Worm (Caenorhabditis elegans): ENCODE results near the gene K09D9.1.

K09D9.1 gene

ce11 chrV:4047541-4047940 is 22.7 kb downstream of the K09D9.1 start, which contains the start of gene srh-169:
TSS of gene srh-169 (plus strand) at chrV:4047841.
- no peak for TF ChIP-seq tab-1 (GFP tag; IDR thresholded peaks at IDR 0.05)
- no peak for TF ChIP-seq cog-1 (tag; optimal IDR thresholded peaks at IDR 0.05)
- TF ChIP-seq ref-1 (GFP tag; conservative IDR thresholded peaks at IDR 0.05) = no peak
- TF ChIP-seq med-1 (GFP tag; optimal IDR thresholded peaks at IDR 0.05; ENCODE audit: insufficient read depth) = no peak
- TF ChIP-seq klf-2 (GFP tag; conservative IDR thresholded peaks at IDR 0.05) = no peak
- TF ChIP-seq flt-1 (GFP tag; IDR thresholded peaks at IDR 0.05) = no peak
- no peak for TF ChIP-seq ztf-23 (GFP tag; IDR thresholded peaks at IDR 0.05)
- no peak for TF ChIP-seq T22C8.4 (GFP tag; IDR thresholded peaks at IDR 0.05)
- no peak for TF ChIP-seq ztf-29 (GFP tag; IDR thresholded peaks at IDR 0.05)

DNA sequence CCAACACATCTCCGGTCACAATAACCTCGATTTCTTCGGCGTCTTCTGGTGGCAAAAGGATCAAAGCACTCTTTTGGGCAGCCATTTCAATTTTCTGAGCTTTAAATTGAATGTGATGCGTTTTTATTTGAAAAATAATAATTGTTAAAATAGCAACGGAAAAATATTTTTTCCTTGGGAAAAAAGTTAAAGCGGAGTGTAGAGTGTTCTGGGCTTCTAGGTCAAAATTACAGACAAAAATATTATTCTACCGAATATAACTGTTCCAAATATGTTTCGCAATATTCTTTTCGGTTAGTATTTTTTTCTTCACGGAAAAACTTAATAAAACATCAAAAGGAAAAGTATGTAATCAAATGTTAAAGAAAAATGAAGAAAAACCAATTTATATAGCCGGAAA is 30.2 kb downstream of the K09D9.1 start, which contains the start of gene djr-1.2:
TSS of gene djr-1.2 (minus strand) at position 101 of the 400 bp plus-strand sequence.
- TF ChIP-seq tab-1 (GFP tag; IDR thresholded peaks at IDR 0.05) (no peak), ztf-29 (GFP tag; IDR thresholded peaks at IDR 0.05) (no peak), ref-1 (GFP tag; conservative IDR thresholded peaks at IDR 0.05) (no peak), med-1 (GFP tag; optimal IDR thresholded peaks at IDR 0.05; ENCODE audit: insufficient read depth) (no peak), ztf-23 (GFP tag; IDR thresholded peaks at IDR 0.05) (no peak), cog-1 (tag; optimal IDR thresholded peaks at IDR 0.05) (no peak), T22C8.4 (GFP tag; IDR thresholded peaks at IDR 0.05) (no peak), klf-2 (GFP tag; conservative IDR thresholded peaks at IDR 0.05) (no peak), flt-1 (GFP tag; IDR thresholded peaks at IDR 0.05) (no peak)

DNA sequence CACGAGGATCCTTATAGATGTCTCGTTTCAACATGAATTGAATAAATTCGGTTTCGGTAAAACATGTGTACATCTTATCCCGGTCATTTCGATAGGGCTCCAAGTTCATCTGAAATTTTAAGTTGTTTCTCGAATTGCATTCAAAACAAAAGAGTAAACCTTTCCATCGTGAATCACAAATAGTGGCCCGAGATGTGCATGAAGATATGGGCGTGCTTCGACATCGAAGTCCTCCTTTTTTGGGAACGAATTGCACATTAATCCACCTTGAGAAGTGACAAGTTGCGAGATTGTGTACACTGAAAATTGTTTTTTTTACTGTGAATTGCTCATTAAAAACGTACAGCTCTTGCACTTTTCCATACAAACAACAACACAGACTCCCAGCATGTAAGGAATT is 31.4 kb downstream of the K09D9.1 start:
- TF ChIP-seq klf-2 (GFP tag; conservative IDR thresholded peaks at IDR 0.05) (no peak), flt-1 (GFP tag; IDR thresholded peaks at IDR 0.05) (no peak), cog-1 (tag; optimal IDR thresholded peaks at IDR 0.05) (no peak), med-1 (GFP tag; optimal IDR thresholded peaks at IDR 0.05; ENCODE audit: insufficient read depth) (no peak), ztf-23 (GFP tag; IDR thresholded peaks at IDR 0.05) (no peak), ref-1 (GFP tag; conservative IDR thresholded peaks at IDR 0.05) (no peak), ztf-29 (GFP tag; IDR thresholded peaks at IDR 0.05) (no peak), tab-1 (GFP tag; IDR thresholded peaks at IDR 0.05) (no peak)

DNA sequence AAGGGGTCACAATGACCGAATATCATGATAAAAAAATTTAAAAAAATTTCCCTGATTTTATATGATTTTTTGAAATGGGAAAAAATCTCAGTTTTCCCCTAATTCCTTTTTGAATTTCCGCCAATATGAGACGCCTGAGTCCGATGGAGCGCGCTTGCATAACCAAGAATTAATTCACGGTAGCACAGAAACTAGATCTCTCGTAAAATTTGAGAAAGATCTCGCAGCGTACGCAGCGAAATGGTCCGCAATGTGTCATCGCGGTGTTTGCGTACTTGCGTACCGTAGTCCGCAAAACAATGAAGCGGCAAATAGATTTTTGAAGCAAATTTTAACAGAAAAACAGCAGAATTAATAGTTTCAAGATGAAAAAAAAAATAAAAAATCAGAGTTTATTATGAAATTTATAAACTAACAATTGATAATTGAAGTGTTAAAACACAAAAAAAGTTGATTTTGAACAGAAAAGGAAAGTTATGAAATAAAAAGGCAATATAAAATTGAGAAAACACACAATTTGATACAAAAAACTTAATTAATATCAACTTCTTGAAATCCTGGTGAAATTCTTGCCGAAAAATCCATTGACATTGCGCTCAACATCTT is 38.8 kb downstream of the K09D9.1 start:
- TF ChIP-seq flt-1 (GFP tag; IDR thresholded peaks at IDR 0.05) = 0 out of 2 replicates have a peak, but pooled peaks have one; percentile 38

ce11 chrV:4073455-4073854 is 48.6 kb downstream of the K09D9.1 start, which contains the start of gene otpl-2:
TSS of gene otpl-2 (plus strand) at chrV:4073755.
- TF ChIP-seq ztf-29 (GFP tag; IDR thresholded peaks at IDR 0.05) = no peak
- no peak for TF ChIP-seq ref-1 (GFP tag; conservative IDR thresholded peaks at IDR 0.05)

Measured in whole organism, midembryonic.